Worm (Caenorhabditis elegans): ENCODE data around the gene fbxa-192.

DNA sequence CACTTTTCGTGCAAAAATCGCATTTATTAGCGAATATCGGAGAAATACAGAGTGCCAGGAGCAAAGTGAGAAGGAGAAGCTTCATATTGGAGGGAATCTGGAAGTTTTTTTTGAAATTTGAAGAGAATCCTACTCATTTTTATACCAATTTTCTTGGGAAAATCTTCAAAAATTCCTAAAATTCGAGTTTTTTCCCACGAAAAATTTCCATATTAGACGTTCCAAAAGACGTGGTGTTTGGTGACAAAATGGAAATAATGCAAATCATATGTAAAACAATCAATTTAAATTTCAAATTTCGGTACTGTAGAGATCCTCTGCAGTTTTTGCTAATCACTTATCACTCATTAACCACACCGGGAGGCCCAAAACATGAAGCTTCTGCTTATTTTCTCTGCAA lies 34.5 kb upstream of the fbxa-192 start, which contains the start of the genes F59A1.16 and F59A1.6:
- no peak for TF ChIP-seq dmd-4 (tag; optimal IDR thresholded peaks at IDR 0.05; ENCODE audit: borderline replicate concordance)
- TF ChIP-seq ama-1 (optimal IDR thresholded peaks at IDR 0.05), result no peak
- no peak for TF ChIP-seq pat-9 (tag; optimal IDR thresholded peaks at IDR 0.05)
- TF ChIP-seq lim-6 (tag; optimal IDR thresholded peaks at IDR 0.05), result no peak
- no peak for TF ChIP-seq hlh-30 (tag; optimal IDR thresholded peaks at IDR 0.05; ENCODE audit: insufficient read depth)
- no peak for TF ChIP-seq ets-4 (tag; optimal IDR thresholded peaks at IDR 0.05)
- TF ChIP-seq fax-1 (tag; optimal IDR thresholded peaks at IDR 0.05), result no peak
- TF ChIP-seq unc-55 (GFP tag; optimal IDR thresholded peaks at IDR 0.05), result no peak

All from whole organism, late embryonic.